Worm (Caenorhabditis elegans): ENCODE results near the gene K06H6.2.

Gene K06H6.2

DNA sequence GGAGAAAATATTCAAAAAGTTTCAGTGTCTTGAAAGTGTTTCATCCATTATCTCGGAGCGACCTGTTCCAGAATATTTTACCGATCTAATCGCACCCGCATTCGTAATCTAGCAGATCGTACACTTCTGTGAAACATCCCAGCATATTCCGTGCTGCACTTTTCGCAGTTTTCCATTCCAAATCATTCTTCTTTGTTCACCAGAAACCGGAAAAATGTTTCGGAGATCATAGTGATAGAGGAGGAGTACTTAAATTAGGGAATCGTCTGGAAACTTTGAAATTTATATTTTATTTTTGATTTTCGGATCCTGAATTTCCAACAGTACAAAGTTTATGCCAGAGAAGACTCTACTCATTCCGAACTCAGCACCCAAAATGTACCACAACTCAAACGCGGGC, at the start of gene K06H6.2:
K06H6.2 (plus strand) TSS at position 301 of the 400 bp plus-strand sequence.
- TF ChIP-seq nhr-84 (tag; optimal IDR thresholded peaks at IDR 0.05) (no peak), nhr-11 (tag; optimal IDR thresholded peaks at IDR 0.05) (no peak), mep-1 (tag; optimal IDR thresholded peaks at IDR 0.05) (no peak), ets-5 (GFP tag; IDR thresholded peaks at IDR 0.05) (no peak), xbp-1 (tag; optimal IDR thresholded peaks at IDR 0.05) (no peak), nhr-90 (tag; optimal IDR thresholded peaks at IDR 0.05; ENCODE audit: poor library complexity) (no peak), lir-3 (tag; optimal IDR thresholded peaks at IDR 0.05; ENCODE audit: poor library complexity) (no peak), ces-1 (GFP tag; optimal IDR thresholded peaks at IDR 0.05) (no peak), nhr-85 (tag) (no peak), nhr-76 (tag; optimal IDR thresholded peaks at IDR 0.05) (no peak), aly-2 (tag; optimal IDR thresholded peaks at IDR 0.05) (no peak), lin-15B (tag; optimal IDR thresholded peaks at IDR 0.05) (no peak), F16B12.6 (tag; optimal IDR thresholded peaks at IDR 0.05) (no peak), nhr-12 (tag; optimal IDR thresholded peaks at IDR 0.05) (no peak), isw-1 (GFP tag; IDR thresholded peaks at IDR 0.05) (no peak), hlh-4 (tag; optimal IDR thresholded peaks at IDR 0.05) (no peak), nhr-237 (tag; optimal IDR thresholded peaks at IDR 0.05) (no peak)

DNA sequence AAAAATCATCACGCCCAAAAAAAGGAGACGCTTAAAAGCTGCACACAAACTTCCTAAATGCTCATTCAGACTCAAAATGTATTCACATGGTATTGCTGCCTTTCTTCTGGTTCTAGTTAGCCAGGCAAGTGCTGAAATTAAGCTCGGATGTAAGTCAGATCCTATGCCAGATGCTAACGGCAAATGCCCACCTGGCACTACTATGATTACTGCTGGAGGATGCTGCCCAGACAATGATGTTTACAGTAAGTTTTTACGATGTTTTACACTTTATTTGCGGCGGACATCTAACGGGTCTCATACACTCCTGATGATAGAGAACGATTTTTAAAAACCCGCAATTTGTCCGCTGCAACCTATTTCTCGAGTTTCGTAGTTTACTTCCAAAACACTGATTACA, 49.0 kb upstream of the K06H6.2 start, which contains the start of gene C14C6.5:
C14C6.5 (plus strand) TSS at position 58 of the 400 bp plus-strand sequence.
- TF ChIP-seq dpl-1 (GFP tag; optimal IDR thresholded peaks at IDR 0.05) (no peak), C16A3.4 (tag; optimal IDR thresholded peaks at IDR 0.05) (no peak), lin-15B (tag; optimal IDR thresholded peaks at IDR 0.05) (no peak), C04F5.9 (tag; optimal IDR thresholded peaks at IDR 0.05) (no peak), unc-86 (tag; optimal IDR thresholded peaks at IDR 0.05) (no peak), hpl-2 (GFP tag; optimal IDR thresholded peaks at IDR 0.05) (no peak), irx-1 (tag; optimal IDR thresholded peaks at IDR 0.05) (no peak), rnt-1 (tag; optimal IDR thresholded peaks at IDR 0.05) (no peak), lin-13 (GFP tag; optimal IDR thresholded peaks at IDR 0.05) (no peak), sptf-1 (tag; optimal IDR thresholded peaks at IDR 0.05) (no peak), zip-4 (GFP tag; optimal IDR thresholded peaks at IDR 0.05) (no peak), nhr-76 (tag; optimal IDR thresholded peaks at IDR 0.05) (no peak), nhr-20 (tag; optimal IDR thresholded peaks at IDR 0.05) (no peak), ceh-88 (GFP tag; IDR thresholded peaks at IDR 0.05) (no peak), snu-23 (GFP tag; optimal IDR thresholded peaks at IDR 0.05) (no peak), ztf-11 (tag; optimal IDR thresholded peaks at IDR 0.05) (no peak), nhr-84 (tag; optimal IDR thresholded peaks at IDR 0.05) (no peak)

DNA sequence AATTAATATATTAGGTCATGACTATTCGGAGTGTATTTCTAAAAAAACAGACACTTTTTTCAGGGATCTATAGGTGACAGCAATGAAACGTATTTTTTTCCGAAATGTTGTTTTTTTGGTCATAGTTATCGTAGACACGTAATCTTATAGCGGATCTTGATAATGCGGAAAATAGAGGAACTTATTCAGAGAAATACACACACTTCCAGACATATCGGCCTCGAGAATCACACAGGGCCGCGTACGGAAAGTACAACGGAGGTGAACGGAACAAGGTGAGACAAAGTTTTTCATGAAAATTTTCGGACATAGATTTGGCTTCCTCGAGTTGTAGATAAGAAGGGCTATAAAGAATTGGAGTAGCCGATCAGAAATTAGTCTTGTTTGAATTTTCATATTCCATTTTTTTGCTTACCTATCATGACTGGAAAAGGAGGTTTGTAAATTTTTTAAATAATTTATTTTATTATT, 46.5 kb upstream of the K06H6.2 start, which contains the start of gene nhr-155:
nhr-155 (plus strand) TSS at position 421 of the 471 bp plus-strand sequence.
- TF ChIP-seq nhr-85 (tag): peak; percentile 20
- no peak for TF ChIP-seq lir-3 (tag; optimal IDR thresholded peaks at IDR 0.05; ENCODE audit: poor library complexity)

DNA sequence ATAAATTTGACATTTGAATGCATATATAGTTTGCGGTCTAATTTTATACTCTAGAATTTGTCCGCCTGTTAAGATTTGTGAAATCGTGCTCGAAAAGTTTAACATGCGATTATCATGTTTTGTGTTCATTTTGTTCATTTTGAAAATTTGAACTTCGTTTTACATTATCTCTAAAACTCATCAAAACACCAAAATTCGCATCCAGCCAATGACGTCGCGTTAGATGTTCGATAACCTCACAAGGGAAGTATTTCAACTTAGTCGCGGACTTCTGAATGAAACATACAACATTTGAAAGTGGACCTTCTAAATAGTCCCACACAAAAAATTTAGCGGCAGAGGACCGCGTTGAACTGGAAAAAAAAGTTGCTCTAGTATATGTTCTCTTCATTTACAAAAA, 44.1 kb upstream of the K06H6.2 start:
- no peak for TF ChIP-seq tlp-1 (tag; optimal IDR thresholded peaks at IDR 0.05)
- peak; percentile 65 for TF ChIP-seq nhr-85 (tag)

DNA sequence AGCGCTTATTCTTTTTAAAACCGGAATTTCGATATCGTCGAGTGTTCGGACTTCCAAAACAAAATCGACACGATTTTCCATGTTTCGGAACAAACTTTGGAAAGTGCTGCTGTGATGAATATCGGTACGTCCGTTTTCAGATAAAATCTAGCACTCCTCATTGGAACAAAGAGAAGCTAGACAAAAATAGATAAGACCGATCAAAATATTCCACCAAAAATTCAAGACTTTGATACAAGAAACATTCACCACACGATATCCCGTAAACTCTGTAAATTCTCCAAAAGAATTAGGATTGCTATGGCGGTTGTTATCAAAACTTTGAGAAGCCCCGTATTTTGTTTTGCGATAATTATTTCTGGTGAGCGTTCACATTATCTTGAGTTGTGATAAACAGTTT, 42.4 kb upstream of the K06H6.2 start, which contains the start of gene C14C6.3:
C14C6.3 (plus strand) TSS at position 301 of the 400 bp plus-strand sequence.
- no peak for TF ChIP-seq C16A3.4 (tag; optimal IDR thresholded peaks at IDR 0.05)
- TF ChIP-seq rnt-1 (tag; optimal IDR thresholded peaks at IDR 0.05): no peak
- no peak for TF ChIP-seq lin-15B (tag; optimal IDR thresholded peaks at IDR 0.05)
- no peak for TF ChIP-seq aly-2 (tag; optimal IDR thresholded peaks at IDR 0.05)
- TF ChIP-seq isw-1 (GFP tag; IDR thresholded peaks at IDR 0.05): no peak
- TF ChIP-seq dpl-1 (GFP tag; optimal IDR thresholded peaks at IDR 0.05): no peak
- no peak for TF ChIP-seq skn-1 (tag; optimal IDR thresholded peaks at IDR 0.05)

DNA sequence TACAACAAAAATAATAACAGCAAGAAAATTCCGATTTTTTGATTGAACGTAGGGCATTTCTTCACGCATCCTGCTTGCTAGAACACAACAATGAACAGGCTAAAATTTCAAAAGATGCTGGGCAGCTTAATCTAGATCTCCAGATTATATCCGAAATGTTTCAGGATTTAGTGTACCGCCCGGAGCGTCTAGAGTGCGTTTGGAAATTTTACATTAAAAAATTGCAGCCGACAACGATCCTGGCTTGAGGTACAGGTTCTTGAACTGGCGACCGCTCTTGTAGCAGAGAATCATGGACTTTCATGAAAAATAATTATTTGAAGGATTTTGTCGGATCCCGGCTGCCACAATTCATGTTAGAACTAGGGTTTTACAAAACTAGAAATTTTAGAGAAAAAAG, 37.6 kb upstream of the K06H6.2 start, which contains the start of gene C14C6.6:
C14C6.6 (minus strand) TSS at position 101 of the 400 bp plus-strand sequence.
- TF ChIP-seq lin-39 (tag; optimal IDR thresholded peaks at IDR 0.05) (no peak), mab-9 (GFP tag; IDR thresholded peaks at IDR 0.05) (no peak), tbx-2 (tag; optimal IDR thresholded peaks at IDR 0.05) (no peak), efl-1 (optimal IDR thresholded peaks at IDR 0.05) (no peak), efl-1 (GFP tag; optimal IDR thresholded peaks at IDR 0.05 in 1 of 2) (no peak), ceh-63 (GFP tag; optimal IDR thresholded peaks at IDR 0.05) (no peak), ces-1 (GFP tag; optimal IDR thresholded peaks at IDR 0.05) (no peak), lin-13 (GFP tag; optimal IDR thresholded peaks at IDR 0.05) (no peak), nhr-84 (tag; optimal IDR thresholded peaks at IDR 0.05) (no peak), nhr-85 (tag) (no peak), skn-1 (tag; optimal IDR thresholded peaks at IDR 0.05) (no peak), hlh-4 (tag; optimal IDR thresholded peaks at IDR 0.05) (no peak), Y116A8C.19 (tag; optimal IDR thresholded peaks at IDR 0.05; ENCODE audit: borderline replicate concordance) (no peak), ztf-4 (tag; optimal IDR thresholded peaks at IDR 0.05) (no peak), sptf-1 (tag; optimal IDR thresholded peaks at IDR 0.05) (no peak), lir-3 (tag; optimal IDR thresholded peaks at IDR 0.05; ENCODE audit: poor library complexity) (no peak), nhr-47 (tag; optimal IDR thresholded peaks at IDR 0.05) (no peak), ets-5 (GFP tag; IDR thresholded peaks at IDR 0.05) (no peak), ceh-88 (GFP tag; IDR thresholded peaks at IDR 0.05) (no peak)
